Worm (Caenorhabditis elegans) whole organism, mixed stage, embryonic: ENCODE data around the gene C24D10.6.

Experiments used
- bed-3 ChIP-seq: fragments of 200-800 bp; sonication (Bioruptor generic); optimal IDR thresholded peaks from 3 replicates; lab custom pipeline; 2018; ENCODE audit warnings: mild to moderate bottlenecking, missing genetic modification characterization, moderate library complexity, missing compliant biosample characterization
- cnd-1 ChIP-seq: fragments of 200-800 bp; sonication (Bioruptor generic); optimal IDR thresholded peaks from 2 replicates; lab custom pipeline; 2018; ENCODE audit warnings: mild to moderate bottlenecking, missing genetic modification characterization, missing compliant biosample characterization
- mls-2 ChIP-seq: sonication (generic microtip); optimal IDR thresholded peaks from 2 replicates; lab custom pipeline; 2016; ENCODE audit warnings: mild to moderate bottlenecking, missing genetic modification characterization, moderate library complexity, missing compliant biosample characterization

DNA sequence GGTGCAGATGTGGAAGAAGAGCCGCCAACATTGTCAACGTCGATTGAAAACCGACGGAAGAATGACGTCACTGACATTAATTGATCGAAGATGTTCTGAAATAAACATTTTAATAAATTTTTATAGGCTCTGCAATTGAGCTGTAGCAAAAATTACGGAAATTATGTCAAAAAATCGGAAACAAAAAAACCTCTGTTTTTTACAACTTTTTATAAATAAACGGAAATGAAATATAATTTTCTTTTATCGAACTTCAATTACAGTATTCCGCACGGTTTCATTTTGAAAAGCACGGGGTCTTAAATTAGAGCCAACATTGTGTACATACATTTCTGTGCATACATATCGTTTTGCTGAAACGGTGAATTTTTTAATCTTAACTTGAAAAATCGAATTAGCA lies 7.7 kb downstream of the C24D10.6 start, which contains the start of gene soc-2:
- TF ChIP-seq cnd-1 (tag; lab: Kevin White, UChicago) (no peak), mls-2 (tag; lab: Kevin White, UChicago) (no peak), bed-3 (GFP tag; lab: Kevin White, UChicago) (no peak)
